Worm (Caenorhabditis elegans) whole organism, L4 larva: ENCODE results near the gene Y43D4A.1.
A peak's percentile ranks its signal among the peaks of the same experiment; 100 is the strongest.

Source experiments
- hlh-30 ChIP-seq: sonication (generic microtip); optimal IDR thresholded peaks from 2 replicates; lab custom pipeline; 2017; ENCODE audit warnings: antibody characterized with exemption, mild to moderate bottlenecking, missing genetic modification characterization, missing compliant biosample characterization; ENCODE audit not compliant: insufficient read depth
- mdl-1 ChIP-seq, 2 experiments: fragments of 150-350 bp in 1 of 2; sonication (generic microtip) in 1 of 2; optimal IDR thresholded peaks; 2 replicates each; lab custom pipeline; 2014 to 2017; ENCODE audit warnings: missing biosample characterization in 2 of 2, missing genetic modification characterization in 2 of 2
- mes-2 ChIP-seq: sonication (generic microtip); optimal IDR thresholded peaks from 2 replicates; lab custom pipeline; 2016; ENCODE audit warnings: missing genotype, mild to moderate bottlenecking, missing genetic modification characterization, missing compliant biosample characterization; ENCODE audit not compliant: poor library complexity, severe bottlenecking
- nhr-6 ChIP-seq: fragments of 150-350 bp; optimal IDR thresholded peaks from 2 replicates; lab custom pipeline; 2014; ENCODE audit warnings: missing biosample characterization, missing genetic modification characterization
- unc-130 ChIP-seq: sonication (generic microtip); optimal IDR thresholded peaks from 2 replicates; lab custom pipeline; 2016; ENCODE audit warnings: missing genetic modification reagents, missing genetic modification characterization, missing compliant biosample characterization
- unc-39 ChIP-seq: sonication (generic microtip); optimal IDR thresholded peaks from 2 replicates; lab custom pipeline; 2017; ENCODE audit warnings: missing biosample characterization, missing genetic modification characterization

DNA sequence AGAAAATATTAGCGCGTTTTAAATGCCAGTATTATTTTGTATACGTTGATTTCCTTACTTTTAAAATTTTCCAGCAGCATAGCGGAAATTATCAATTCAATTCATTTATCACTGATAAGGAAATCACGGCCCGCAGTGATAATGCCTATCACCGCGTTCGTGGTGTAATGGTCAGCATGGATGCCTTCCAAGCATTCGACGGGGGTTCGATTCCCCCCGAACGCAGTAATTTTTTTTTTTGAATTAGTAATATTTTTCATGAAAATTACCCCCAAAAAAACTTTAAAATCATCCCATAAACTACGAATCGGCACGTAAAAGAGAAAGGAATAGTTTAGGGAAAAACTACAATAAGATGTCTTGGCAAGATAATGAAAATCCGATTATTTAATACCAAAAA lies 31.4 kb downstream of the Y43D4A.1 start:
- no peak for TF ChIP-seq hlh-30 (tag; lab: Kevin White, UChicago)
- no peak for TF ChIP-seq nhr-6 (tag; lab: Kevin White, UChicago)
- no peak for TF ChIP-seq mdl-1 (tag; optimal IDR thresholded peaks at IDR 0.05; lab: Kevin White, UChicago)
- peak; percentile 56 for TF ChIP-seq unc-130 (GFP tag; lab: Kevin White, UChicago)
- no peak for TF ChIP-seq mes-2 (tag; lab: Kevin White, UChicago)
- TF ChIP-seq unc-39: no peak
